Worm (Caenorhabditis elegans): ENCODE results near the gene lst-6.
A peak's percentile ranks its signal among the peaks of the same experiment; 100 is the strongest.

- TF ChIP-seq elt-3 (tag; optimal IDR thresholded peaks at IDR 0.05) (peak in 1 of 6 experiments; percentile 51), aha-1 (tag; optimal IDR thresholded peaks at IDR 0.05) (no peak), tlp-1 (tag; optimal IDR thresholded peaks at IDR 0.05) (no peak), egl-27 (tag; optimal IDR thresholded peaks at IDR 0.05) (no peak), fkh-10 (GFP tag; optimal IDR thresholded peaks at IDR 0.05) (no peak), F16B12.6 (tag; optimal IDR thresholded peaks at IDR 0.05) (no peak), unc-62 (GFP tag; optimal IDR thresholded peaks at IDR 0.05) (no peak), nhr-237 (tag; optimal IDR thresholded peaks at IDR 0.05) (no peak), fos-1 (tag; optimal IDR thresholded peaks at IDR 0.05) (no peak)
These were observed 48.8 kb downstream of the lst-6 start, which contains the start of gene sod-1 for ce11 chrII:6973501-6973900.
